Worm (Caenorhabditis elegans): ENCODE results near the gene unc-25.

The unc-25 gene

DNA sequence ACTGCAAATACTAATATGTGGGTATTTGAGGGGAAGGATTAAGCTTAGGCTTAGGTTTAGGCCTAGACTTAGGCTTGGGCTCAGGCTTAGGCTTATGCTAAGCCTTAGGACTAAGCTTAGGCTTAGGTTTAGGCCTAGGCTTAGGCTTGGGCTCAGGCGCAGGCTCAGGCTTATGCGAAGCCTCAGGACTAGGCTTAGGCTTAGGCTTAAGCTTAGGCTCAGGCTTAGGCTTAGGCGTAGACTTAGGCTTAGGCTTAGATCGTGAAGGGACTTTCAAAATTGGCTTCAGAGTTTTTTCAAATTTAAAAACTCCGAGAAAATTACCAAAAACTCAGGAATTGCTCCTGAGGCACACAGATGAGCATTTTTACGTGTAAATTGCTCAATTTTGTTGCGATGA, 2.6 kb downstream of the unc-25 start:
- TF ChIP-seq efl-1 (optimal IDR thresholded peaks at IDR 0.05) (no peak), efl-1 (GFP tag; optimal IDR thresholded peaks at IDR 0.05 in 1 of 2) (peak in 1 of 2 experiments; percentile 62), F16B12.6 (tag; optimal IDR thresholded peaks at IDR 0.05) (no peak)

DNA sequence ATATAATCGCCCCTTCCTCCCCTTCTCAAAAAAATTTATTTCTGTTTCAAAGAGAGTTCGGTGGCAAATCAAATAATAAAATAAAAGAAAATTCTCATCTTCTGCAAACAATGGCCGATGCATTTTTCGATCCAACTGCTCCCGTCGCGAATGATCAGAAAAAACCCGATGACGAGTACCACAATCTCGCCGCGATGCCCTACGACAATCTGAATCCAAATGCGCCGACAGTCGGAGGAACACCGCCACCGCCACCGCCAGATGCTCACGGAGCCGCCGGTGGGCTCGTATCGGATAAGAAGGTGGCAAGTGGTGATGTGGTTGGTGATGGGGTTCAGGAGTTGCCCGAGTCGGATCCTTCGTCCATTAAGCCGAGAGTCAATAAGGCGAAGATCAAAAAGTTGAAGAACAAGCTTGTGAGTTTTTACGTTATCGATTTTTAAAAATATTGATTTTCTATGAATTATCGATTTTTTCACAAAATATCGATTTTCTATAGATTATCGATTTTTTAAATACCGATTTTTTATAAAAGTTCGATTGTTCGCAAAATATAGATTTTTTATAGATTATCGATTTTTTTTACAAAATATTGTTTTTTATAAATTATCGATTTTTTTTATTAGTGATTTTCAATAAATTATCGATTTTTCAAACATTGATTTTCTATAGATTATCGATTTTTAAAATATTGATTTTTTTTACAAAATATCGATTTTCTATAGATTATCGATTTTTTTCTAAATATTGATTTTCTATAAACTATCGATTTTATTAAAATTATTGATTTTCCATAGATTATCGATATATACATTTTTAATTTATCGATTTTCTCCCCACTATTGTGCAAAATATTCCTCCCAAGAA, 9.1 kb downstream of the unc-25 start, which contains the start of gene Y39E4A.1:
Gene Y39E4A.1, plus strand, starts transcription at position 51 of the 867 bp plus-strand sequence.
- TF ChIP-seq tbx-2 (tag; optimal IDR thresholded peaks at IDR 0.05): no peak
- TF ChIP-seq fkh-8 (tag; optimal IDR thresholded peaks at IDR 0.05): no peak
- TF ChIP-seq mep-1 (tag; optimal IDR thresholded peaks at IDR 0.05): no peak
- no peak for TF ChIP-seq unc-130 (tag; optimal IDR thresholded peaks at IDR 0.05)
- TF ChIP-seq snu-23 (GFP tag; optimal IDR thresholded peaks at IDR 0.05): no peak
- no peak for TF ChIP-seq alr-1 (tag; optimal IDR thresholded peaks at IDR 0.05; ENCODE audit: borderline replicate concordance)
- TF ChIP-seq ceh-8 (GFP tag; optimal IDR thresholded peaks at IDR 0.05): no peak
- no peak for TF ChIP-seq lsy-2 (tag; optimal IDR thresholded peaks at IDR 0.05)
- no peak for TF ChIP-seq nhr-77 (tag; optimal IDR thresholded peaks at IDR 0.05)
- no peak for TF ChIP-seq hpl-2 (GFP tag; optimal IDR thresholded peaks at IDR 0.05)
- no peak for TF ChIP-seq Y116A8C.19 (tag; optimal IDR thresholded peaks at IDR 0.05; ENCODE audit: borderline replicate concordance)
- no peak for TF ChIP-seq snpc-4 (tag; optimal IDR thresholded peaks at IDR 0.05)
- TF ChIP-seq efl-1 (optimal IDR thresholded peaks at IDR 0.05): no peak
- no peak for TF ChIP-seq efl-1 (GFP tag; optimal IDR thresholded peaks at IDR 0.05 in 1 of 2)
- no peak for TF ChIP-seq mdl-1 (tag; optimal IDR thresholded peaks at IDR 0.05)
- no peak for TF ChIP-seq ets-5 (GFP tag; IDR thresholded peaks at IDR 0.05)
- TF ChIP-seq ama-1 (optimal IDR thresholded peaks at IDR 0.05): no peak

- TF ChIP-seq zip-4 (GFP tag; optimal IDR thresholded peaks at IDR 0.05) (no peak), mep-1 (tag; optimal IDR thresholded peaks at IDR 0.05) (no peak)
Measured at ce11 chrIII:12952615-12953014, 10.2 kb downstream of the unc-25 start.

- TF ChIP-seq swsn-7 (tag; optimal IDR thresholded peaks at IDR 0.05): no peak
- peak in 1 of 2 experiments; percentile 0 for TF ChIP-seq lin-35 (GFP tag; optimal IDR thresholded peaks at IDR 0.05)
- TF ChIP-seq mdl-1 (tag; optimal IDR thresholded peaks at IDR 0.05): no peak
- no peak for TF ChIP-seq sup-37 (GFP tag; optimal IDR thresholded peaks at IDR 0.05)
- TF ChIP-seq nhr-47 (tag; optimal IDR thresholded peaks at IDR 0.05): no peak
- peak; percentile 18 for TF ChIP-seq nhr-85 (tag)
- TF ChIP-seq ceh-82 (tag; optimal IDR thresholded peaks at IDR 0.05): no peak
- no peak for TF ChIP-seq lin-13 (GFP tag; optimal IDR thresholded peaks at IDR 0.05)
- peak; percentile 21 for TF ChIP-seq blmp-1 (tag; optimal IDR thresholded peaks at IDR 0.05)
- no peak for TF ChIP-seq unc-130 (tag; optimal IDR thresholded peaks at IDR 0.05)
- no peak for TF ChIP-seq C16A3.4 (tag; optimal IDR thresholded peaks at IDR 0.05)
- no peak for TF ChIP-seq unc-86 (tag; optimal IDR thresholded peaks at IDR 0.05)
- TF ChIP-seq efl-1 (optimal IDR thresholded peaks at IDR 0.05): no peak
- TF ChIP-seq efl-1 (GFP tag; optimal IDR thresholded peaks at IDR 0.05 in 1 of 2): peak in 1 of 2 experiments; percentile 77
- peak in 1 of 6 experiments; percentile 2 for TF ChIP-seq elt-3 (tag; optimal IDR thresholded peaks at IDR 0.05)
- TF ChIP-seq nhr-84 (tag; optimal IDR thresholded peaks at IDR 0.05): no peak
- TF ChIP-seq snu-23 (GFP tag; optimal IDR thresholded peaks at IDR 0.05): no peak
- TF ChIP-seq hpl-2 (GFP tag; optimal IDR thresholded peaks at IDR 0.05): no peak
- TF ChIP-seq ces-1 (GFP tag; optimal IDR thresholded peaks at IDR 0.05): no peak
- no peak for TF ChIP-seq zag-1 (tag; optimal IDR thresholded peaks at IDR 0.05)
- no peak for TF ChIP-seq fkh-8 (tag; optimal IDR thresholded peaks at IDR 0.05)
- TF ChIP-seq snpc-4 (tag; optimal IDR thresholded peaks at IDR 0.05): no peak
- peak; percentile 63 for TF ChIP-seq elt-2 (tag; optimal IDR thresholded peaks at IDR 0.05)
- TF ChIP-seq lin-15B (tag; optimal IDR thresholded peaks at IDR 0.05): no peak
- peak; percentile 9 for TF ChIP-seq nhr-90 (tag; optimal IDR thresholded peaks at IDR 0.05; ENCODE audit: poor library complexity)
Measured at ce11 chrIII:12959286-12959685, 16.8 kb downstream of the unc-25 start.
